Fruit fly (Drosophila melanogaster) Kc167 (cell line): ENCODE data around the gene CG31249.

ENCODE experiments used
- Sin3A ChIP-seq: fragments of >200 bp; optimal IDR thresholded peaks from 2 replicates; lab custom pipeline; 2018; ENCODE audit warnings: missing external identifiers
- insv ChIP-seq: fragments of >200 bp; optimal IDR thresholded peaks from 3 replicates; lab custom pipeline; 2018; ENCODE audit warnings: missing external identifiers

DNA sequence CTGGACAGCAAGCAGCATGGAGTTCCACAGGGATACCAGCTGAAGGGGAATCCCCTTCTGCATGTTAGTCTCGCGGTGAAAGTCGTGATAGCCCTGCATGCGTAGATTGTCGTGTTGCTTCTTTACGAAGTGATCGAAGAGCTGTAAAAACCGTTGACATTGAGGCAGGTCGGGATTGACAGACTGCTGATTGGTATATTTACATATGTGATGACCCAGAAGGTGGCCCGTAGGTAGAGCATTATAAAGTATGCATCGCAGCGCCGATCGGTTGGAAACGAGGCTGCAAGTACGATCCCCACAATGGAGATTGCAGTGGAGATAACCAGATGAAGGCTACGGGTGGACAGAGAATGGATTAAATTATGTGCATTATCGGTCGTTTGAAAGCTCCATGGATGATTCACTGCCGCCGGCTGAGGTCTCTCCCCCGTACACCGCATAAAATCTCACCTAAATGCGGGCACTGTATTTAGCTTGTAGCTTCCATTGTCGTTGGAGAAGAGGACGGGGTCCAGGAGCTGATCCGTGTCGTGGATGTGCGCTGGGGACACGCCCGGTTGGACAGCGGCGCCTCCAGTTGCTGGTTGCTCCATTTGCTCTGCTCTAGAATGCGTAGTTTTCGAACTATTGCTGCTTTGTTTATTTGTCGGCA is 16.5 kb downstream of the CG31249 start:
- no peak for TF ChIP-seq Sin3A
- no peak for TF ChIP-seq insv (lab: Kevin White, UChicago)
